Fruit fly (Drosophila melanogaster): Measurements from ENCODE around the gene chico.

chico gene

DNA sequence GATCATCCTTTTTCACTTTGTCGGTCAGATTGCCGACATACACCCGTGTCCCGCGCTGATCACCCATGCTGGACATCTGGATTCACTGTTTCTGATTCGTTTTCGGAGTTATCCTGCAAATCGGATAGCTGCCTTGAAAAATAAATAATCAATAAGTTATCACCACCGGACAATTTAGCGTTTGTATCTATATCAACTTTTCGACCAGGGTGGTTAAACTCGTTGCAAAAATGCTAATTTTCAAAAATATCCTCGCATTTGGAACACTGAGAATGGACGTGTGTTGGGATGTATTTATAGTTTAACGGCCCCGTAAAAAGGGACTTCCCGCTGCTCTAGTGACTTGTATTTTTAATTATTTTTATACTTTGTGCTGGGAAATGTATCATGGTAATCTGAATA is 16.5 kb upstream of the chico start, which contains the start of gene Rsf1:
Gene Rsf1 (minus strand): TSS at position 212 of the 402 bp plus-strand sequence.
- peak in 1 of 2 experiments; percentile 22 for TF ChIP-seq dl (GFP tag; optimal IDR thresholded peaks at IDR 0.05; ENCODE audit: insufficient read depth in 1 of 2, partially characterized antibody in 2 of 2)
- TF ChIP-seq psq (GFP tag; optimal IDR thresholded peaks at IDR 0.05) = no peak
- TF ChIP-seq br (GFP tag; optimal IDR thresholded peaks at IDR 0.05) = no peak
- no peak for TF ChIP-seq Rel (GFP tag; optimal IDR thresholded peaks at IDR 0.05)
- peak; percentile 83 for TF ChIP-seq Rel (tag; optimal IDR thresholded peaks at IDR 0.05)

DNA sequence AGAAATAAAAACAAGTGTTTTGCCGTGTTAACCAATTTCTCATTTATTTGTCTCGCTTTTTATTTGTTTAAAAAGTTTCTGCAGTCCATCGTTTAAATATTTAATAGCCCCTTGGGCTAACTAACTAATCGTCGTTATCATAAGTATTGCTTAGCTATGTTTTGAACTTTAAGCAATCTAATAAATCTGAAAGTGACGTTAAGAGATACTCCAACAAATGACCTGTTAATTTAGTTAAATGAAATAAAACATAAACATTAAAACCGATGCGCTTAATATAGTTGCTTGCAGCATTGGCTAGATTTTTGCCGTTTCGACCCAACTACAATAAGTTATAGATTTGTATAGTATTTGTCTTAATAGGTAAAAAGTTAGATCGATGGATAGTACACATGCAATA is 14.9 kb upstream of the chico start:
- TF ChIP-seq usp (GFP tag; optimal IDR thresholded peaks at IDR 0.05) (no peak), Mio (GFP tag; optimal IDR thresholded peaks at IDR 0.05) (no peak), fru (GFP tag; optimal IDR thresholded peaks at IDR 0.05) (no peak), Hr83 (GFP tag; optimal IDR thresholded peaks at IDR 0.05; ENCODE audit: poor library complexity, severe bottlenecking) (no peak)

DNA sequence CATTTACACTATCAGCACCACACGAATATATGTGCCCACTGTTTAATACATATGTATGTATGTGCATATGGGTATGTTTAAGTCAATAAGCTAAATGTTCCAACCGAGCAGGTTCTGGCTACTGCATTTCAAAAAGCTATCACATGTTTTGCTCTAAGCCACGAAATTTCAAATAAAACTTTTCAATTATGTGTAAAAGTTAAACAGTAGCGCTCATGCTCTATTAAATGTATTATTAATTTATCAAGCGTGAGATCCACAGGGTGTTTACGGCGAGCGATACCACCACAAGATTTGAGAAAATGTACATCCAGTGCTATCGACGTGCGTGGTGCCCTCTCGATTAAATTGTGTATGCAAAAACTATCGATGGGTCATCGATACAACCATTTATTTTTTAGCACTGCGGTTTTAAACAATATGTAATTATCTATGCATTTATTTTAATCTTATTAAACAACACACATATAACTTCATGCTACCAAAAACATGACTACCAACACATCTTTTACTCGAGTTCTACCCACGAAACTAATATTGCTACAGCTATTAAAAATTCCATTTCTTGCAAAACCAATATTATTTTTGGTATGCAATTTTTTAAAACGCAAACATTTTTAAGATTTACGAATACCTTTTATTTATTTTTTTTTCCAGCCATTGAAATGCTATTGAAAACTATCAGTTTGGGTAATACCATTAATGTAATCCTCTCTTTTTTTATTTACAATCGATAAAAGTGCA is 14.0 kb upstream of the chico start, which contains the start of gene Pten:
Gene Pten (minus strand): TSS at position 300 of the 744 bp plus-strand sequence.
- TF ChIP-seq brk (GFP tag; optimal IDR thresholded peaks at IDR 0.05) (peak; percentile 16), Rel (GFP tag; optimal IDR thresholded peaks at IDR 0.05) (no peak), Rel (tag; optimal IDR thresholded peaks at IDR 0.05) (no peak), woc (GFP tag; optimal IDR thresholded peaks at IDR 0.05) (peak; percentile 53), Jra (GFP tag; optimal IDR thresholded peaks at IDR 0.05) (peak; percentile 41), ey (GFP tag; optimal IDR thresholded peaks at IDR 0.05) (peak; percentile 30), CG9705 (GFP tag; optimal IDR thresholded peaks at IDR 0.05) (peak; percentile 24), sv (GFP tag; optimal IDR thresholded peaks at IDR 0.05) (peak; percentile 59), Hnf4 (GFP tag; optimal IDR thresholded peaks at IDR 0.05) (no peak), Vsx2 (GFP tag; optimal IDR thresholded peaks at IDR 0.05; ENCODE audit: partially characterized antibody) (peak; percentile 99), Hr83 (GFP tag; optimal IDR thresholded peaks at IDR 0.05; ENCODE audit: poor library complexity, severe bottlenecking) (peak; percentile 65), psq (GFP tag; optimal IDR thresholded peaks at IDR 0.05) (peak; percentile 36), Dif (GFP tag; optimal IDR thresholded peaks at IDR 0.05; ENCODE audit: partially characterized antibody) (peak; percentile 99), Hr78 (GFP tag; optimal IDR thresholded peaks at IDR 0.05) (no peak), dsf (GFP tag; optimal IDR thresholded peaks at IDR 0.05; ENCODE audit: borderline replicate concordance) (peak; percentile 2), dl (GFP tag; optimal IDR thresholded peaks at IDR 0.05; ENCODE audit: insufficient read depth in 1 of 2, partially characterized antibody in 2 of 2) (peak; percentile 59 to 88), HLH106 (tag; optimal IDR thresholded peaks at IDR 0.05) (no peak)

DNA sequence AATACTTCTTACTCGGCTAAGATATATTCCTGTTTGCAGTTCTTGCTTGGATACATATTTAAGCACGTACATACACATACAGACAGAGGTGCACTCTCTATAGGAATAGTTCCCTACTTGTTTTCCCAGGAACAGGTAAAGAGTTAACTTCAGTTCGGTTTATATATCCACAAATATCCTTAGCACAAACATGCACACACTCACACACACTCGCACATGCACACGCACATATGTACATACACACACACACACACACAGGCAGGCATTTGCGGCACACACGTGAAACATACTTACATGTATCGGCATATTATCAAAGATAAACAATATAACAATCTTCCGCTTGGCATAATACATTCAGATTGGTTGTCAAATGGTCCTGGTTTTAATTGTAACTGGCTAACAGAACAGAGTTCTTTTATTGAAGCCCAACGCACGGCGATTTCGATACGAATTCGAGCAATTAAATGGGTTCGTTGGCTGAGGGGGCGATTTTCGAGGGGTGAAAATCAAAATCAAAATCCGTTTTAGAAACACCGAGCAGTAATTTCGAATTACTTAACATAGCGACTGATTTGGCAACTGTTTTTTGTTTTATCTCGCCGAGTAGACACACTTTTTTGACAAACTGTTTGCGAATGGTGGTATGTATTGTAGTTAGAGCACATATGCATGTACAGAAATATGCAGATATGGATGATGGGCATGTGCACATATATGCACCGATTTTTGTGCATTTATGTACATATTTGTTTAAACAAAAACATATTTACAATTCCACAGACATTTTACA is 13.3 kb upstream of the chico start:
- TF ChIP-seq Hr83 (GFP tag; optimal IDR thresholded peaks at IDR 0.05; ENCODE audit: poor library complexity, severe bottlenecking) (no peak), HLH106 (tag; optimal IDR thresholded peaks at IDR 0.05) (no peak), Hnf4 (GFP tag; optimal IDR thresholded peaks at IDR 0.05) (no peak), N (GFP tag; optimal IDR thresholded peaks at IDR 0.05) (peak; percentile 52), Dif (GFP tag; optimal IDR thresholded peaks at IDR 0.05; ENCODE audit: partially characterized antibody) (no peak), h (GFP tag; optimal IDR thresholded peaks at IDR 0.05) (no peak), Dfd (GFP tag; optimal IDR thresholded peaks at IDR 0.05) (peak; percentile 93), Vsx2 (GFP tag; optimal IDR thresholded peaks at IDR 0.05; ENCODE audit: partially characterized antibody) (no peak), ey (GFP tag; optimal IDR thresholded peaks at IDR 0.05) (peak; percentile 9), sv (GFP tag; optimal IDR thresholded peaks at IDR 0.05) (no peak)

DNA sequence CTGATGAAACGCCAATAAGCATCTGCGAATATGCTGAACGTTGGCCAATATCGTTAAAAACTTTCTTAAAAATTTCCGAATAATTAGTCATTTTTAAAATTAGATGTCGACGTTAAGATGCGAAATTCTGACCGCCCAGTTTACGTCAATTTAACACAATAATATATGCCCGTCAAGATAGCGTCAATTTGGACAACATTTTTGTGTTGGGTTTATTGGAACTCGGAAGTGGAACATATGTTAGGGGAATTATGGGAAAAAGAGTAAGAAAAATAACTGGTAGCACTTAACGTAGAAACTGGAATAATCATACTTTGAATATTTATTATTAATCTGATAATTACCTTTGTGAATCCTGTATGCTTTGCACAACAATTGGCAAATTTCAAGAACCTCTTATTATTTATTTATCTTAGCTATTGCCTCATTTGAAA is 8.9 kb upstream of the chico start, which contains the start of gene CG5676:
Gene CG5676 (minus strand): TSS at position 167 of the 434 bp plus-strand sequence.
- TF ChIP-seq sage (GFP tag; optimal IDR thresholded peaks at IDR 0.05) (peak; percentile 40), jim (GFP tag; optimal IDR thresholded peaks at IDR 0.05) (no peak), dl (GFP tag; optimal IDR thresholded peaks at IDR 0.05; ENCODE audit: insufficient read depth in 1 of 2, partially characterized antibody in 2 of 2) (no peak), woc (GFP tag; optimal IDR thresholded peaks at IDR 0.05) (peak; percentile 41)
